Worm (Caenorhabditis elegans) whole organism, early embryonic: ENCODE measurements around the gene chil-14.

Experiments
- B0310.2 ChIP-seq: sonication (generic microtip); optimal IDR thresholded peaks from 2 replicates; lab custom pipeline; 2016; ENCODE audit warnings: mild to moderate bottlenecking, missing genetic modification characterization, missing compliant biosample characterization
- F13C5.2 ChIP-seq: sonication (generic microtip); optimal IDR thresholded peaks from 2 replicates; lab custom pipeline; 2017; ENCODE audit warnings: mild to moderate bottlenecking, missing genetic modification characterization, inconsistent platforms, missing compliant biosample characterization
- aly-1 ChIP-seq: sonication (generic microtip); optimal IDR thresholded peaks from 2 replicates; lab custom pipeline; 2016; ENCODE audit warnings: missing genetic modification characterization, missing compliant biosample characterization
- ama-1 ChIP-seq: fragments of 150-350 bp; optimal IDR thresholded peaks from 2 replicates; lab custom pipeline; 2014
- ceh-36 ChIP-seq: sonication (generic microtip); optimal IDR thresholded peaks from 2 replicates; lab custom pipeline; 2016; ENCODE audit warnings: missing genetic modification characterization, inconsistent platforms, missing compliant biosample characterization
- flt-1 ChIP-seq: fragments of 200-800 bp; sonication (Bioruptor generic); IDR thresholded peaks from 2 replicates; pipeline ENCODE4 v1.3.6; 2022; ENCODE audit warnings: missing genetic modification characterization, missing compliant biosample characterization
- hmg-4 ChIP-seq: fragments of 200-800 bp; sonication (Bioruptor generic); optimal IDR thresholded peaks from 2 replicates; lab custom pipeline; 2018; ENCODE audit warnings: mild to moderate bottlenecking, missing genetic modification characterization, missing compliant biosample characterization
- hnd-1 ChIP-seq: sonication (generic microtip); optimal IDR thresholded peaks from 2 replicates; lab custom pipeline; 2016; ENCODE audit warnings: missing genetic modification characterization, missing compliant biosample characterization
- pes-1 ChIP-seq: fragments of 200-800 bp; sonication (Bioruptor generic); IDR thresholded peaks from 2 replicates; pipeline ENCODE4 v1.3.6; 2022; ENCODE audit warnings: missing genetic modification reagents, missing genetic modification characterization, missing compliant biosample characterization
- scrt-1 ChIP-seq: fragments of 200-800 bp; sonication (Bioruptor generic); IDR thresholded peaks from 2 replicates; pipeline ENCODE4 v1.3.6; 2022; ENCODE audit warnings: missing genetic modification characterization, missing compliant biosample characterization
- sea-1 ChIP-seq: fragments of 200-800 bp; sonication (Bioruptor generic); conservative IDR thresholded peaks from 2 replicates; pipeline ENCODE4 v1.3.6; 2022; ENCODE audit warnings: missing genetic modification characterization, missing compliant biosample characterization
- tbx-11 ChIP-seq: fragments of 200-800 bp; sonication (Bioruptor generic); IDR thresholded peaks from 2 replicates; pipeline ENCODE4 v1.3.6; 2022; ENCODE audit warnings: missing genetic modification characterization, missing compliant biosample characterization
- tbx-37 ChIP-seq: fragments of 200-800 bp; sonication (Bioruptor generic); conservative IDR thresholded peaks from 2 replicates; pipeline ENCODE4 v1.3.6; 2022; ENCODE audit warnings: missing genetic modification reagents, missing genetic modification characterization, missing compliant biosample characterization
- tra-4 ChIP-seq: sonication (generic microtip); optimal IDR thresholded peaks from 2 replicates; lab custom pipeline; 2017; ENCODE audit warnings: missing genetic modification characterization, missing compliant biosample characterization

ce11 chrV:1487262-1487661 is 32.4 kb downstream of the chil-14 start:
- TF ChIP-seq hnd-1 (tag; lab: Kevin White, UChicago): no peak
- no peak for TF ChIP-seq sea-1 (GFP tag; lab: Robert Waterston, UW)
- TF ChIP-seq aly-1 (tag; lab: Kevin White, UChicago): no peak
- no peak for TF ChIP-seq tbx-37 (GFP tag; lab: Robert Waterston, UW)
- TF ChIP-seq tbx-11 (GFP tag; lab: Robert Waterston, UW): no peak
- no peak for TF ChIP-seq B0310.2 (tag; lab: Kevin White, UChicago)
- TF ChIP-seq flt-1 (GFP tag; lab: Robert Waterston, UW): no peak
- TF ChIP-seq tra-4: no peak
- no peak for TF ChIP-seq ceh-36 (tag; lab: Kevin White, UChicago)
- TF ChIP-seq ama-1 (lab: Kevin White, UChicago): no peak
- no peak for TF ChIP-seq pes-1 (GFP tag; lab: Robert Waterston, UW)
- no peak for TF ChIP-seq hmg-4
- TF ChIP-seq F13C5.2: no peak
- TF ChIP-seq scrt-1 (GFP tag; lab: Robert Waterston, UW): no peak
